Fruit fly (Drosophila melanogaster) whole organism, embryonic: Measurements from ENCODE around the gene CG31445.

ENCODE experiments used
- CG18764 ChIP-seq: fragments of 200-800 bp; sonication (Bioruptor generic); optimal IDR thresholded peaks from 3 replicates; lab custom pipeline; 2016; ENCODE audit warnings: missing biosample characterization, missing genetic modification characterization
- CG7357 ChIP-seq: fragments of 200-800 bp; sonication (Bioruptor generic); IDR thresholded peaks from 3 replicates; pipeline ENCODE4 v1.3.6; 2022; ENCODE audit warnings: missing biosample characterization, missing genetic modification characterization
- gsb ChIP-seq: fragments of 200-800 bp; sonication (Bioruptor generic); IDR thresholded peaks from 2 replicates; pipeline ENCODE4 v1.3.6; 2022; ENCODE audit warnings: missing biosample characterization, missing genetic modification characterization

DNA sequence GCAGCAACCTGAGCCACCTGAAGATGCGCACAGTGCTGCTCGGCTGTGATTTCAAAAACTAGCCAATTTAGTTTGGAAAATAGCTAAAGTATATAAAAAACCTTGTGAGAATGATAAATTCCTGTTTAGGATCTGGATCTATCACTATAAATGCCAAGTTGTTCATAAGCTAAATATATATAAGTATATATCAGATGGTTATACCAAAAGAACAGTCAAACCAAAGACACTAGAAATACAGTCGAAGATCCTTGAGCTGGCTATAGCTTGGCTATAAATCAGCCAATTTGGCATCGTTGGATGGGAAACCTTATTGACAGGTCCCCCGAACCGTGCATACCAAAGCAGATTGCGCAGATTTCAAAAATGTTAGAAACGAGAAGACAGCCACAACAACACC is 18.6 kb upstream of the CG31445 start:
- no peak for TF ChIP-seq CG18764 (GFP tag; lab: Kevin White, UChicago)
- no peak for TF ChIP-seq CG7357 (GFP tag; lab: Robert Waterston, UW)
- TF ChIP-seq gsb (GFP tag; lab: Robert Waterston, UW) = no peak
